Fruit fly (Drosophila melanogaster): Measurements from ENCODE around the gene CG4766.
A peak's percentile ranks its signal among the peaks of the same experiment; 100 is the strongest.

The CG4766 gene

DNA sequence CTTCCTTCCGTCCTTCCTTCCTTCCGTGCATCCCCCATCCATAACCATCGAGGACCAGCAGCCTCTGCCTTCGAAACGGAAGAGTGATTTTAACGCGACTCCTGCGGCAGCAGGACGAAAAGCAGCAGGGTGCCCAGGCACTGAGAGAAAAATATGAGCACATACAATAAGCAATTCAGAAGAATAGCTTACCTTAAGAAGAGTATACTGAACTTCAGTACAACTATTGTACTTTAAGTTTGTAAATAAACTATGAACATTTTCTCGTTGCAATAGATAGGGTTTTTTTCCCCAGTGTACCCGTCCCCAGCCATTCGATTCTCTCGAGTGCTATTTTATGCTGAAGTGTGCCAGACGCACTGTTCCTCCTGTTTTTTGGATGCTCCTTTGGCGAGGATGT, 31.1 kb upstream of the CG4766 start (continued):
- 0 out of 3 replicates have a peak, but pooled peaks have one; percentile 17 for TF ChIP-seq jigr1 (GFP tag; IDR thresholded peaks at IDR 0.05)
- TF ChIP-seq Hey (tag; optimal IDR thresholded peaks at IDR 0.05): peak; percentile 90
- TF ChIP-seq cato (GFP tag; optimal IDR thresholded peaks at IDR 0.05; ENCODE audit: borderline replicate concordance): peak; percentile 30
- TF ChIP-seq CG15479 (GFP tag; optimal IDR thresholded peaks at IDR 0.05): no peak
- TF ChIP-seq Dll (GFP tag; IDR thresholded peaks at IDR 0.05; ENCODE audit: partially characterized antibody): no peak
- TF ChIP-seq CG8281 (tag; optimal IDR thresholded peaks at IDR 0.05): peak; percentile 56
- peak; percentile 43 for TF ChIP-seq CG17568 (GFP tag; optimal IDR thresholded peaks at IDR 0.05)
- peak; percentile 65 for TF ChIP-seq slou (GFP tag; optimal IDR thresholded peaks at IDR 0.05)
- no peak for TF ChIP-seq CG2199 (GFP tag; IDR thresholded peaks at IDR 0.05)
- peak; percentile 37 for TF ChIP-seq HmgD (GFP tag; optimal IDR thresholded peaks at IDR 0.05)
- peak; percentile 74 for TF ChIP-seq CG8359 (GFP tag; optimal IDR thresholded peaks at IDR 0.05; ENCODE audit: borderline replicate concordance)
- no peak for TF ChIP-seq br (optimal IDR thresholded peaks at IDR 0.05)
- no peak for TF ChIP-seq toy (GFP tag; IDR thresholded peaks at IDR 0.05)
- peak; percentile 90 for TF ChIP-seq CG17328 (GFP tag; IDR thresholded peaks at IDR 0.05)
- TF ChIP-seq CG12744 (GFP tag; optimal IDR thresholded peaks at IDR 0.05): peak; percentile 17
- no peak for TF ChIP-seq insv (GFP tag; optimal IDR thresholded peaks at IDR 0.05)
- peak; percentile 85 for TF ChIP-seq zfh1 (GFP tag; IDR thresholded peaks at IDR 0.05)
- TF ChIP-seq HLH54F (GFP tag; optimal IDR thresholded peaks at IDR 0.05): peak; percentile 57
- TF ChIP-seq CG17912 (GFP tag; optimal IDR thresholded peaks at IDR 0.05): no peak
- peak; percentile 68 for TF ChIP-seq ssp (GFP tag; IDR thresholded peaks at IDR 0.05)
- TF ChIP-seq CG13424 (tag; optimal IDR thresholded peaks at IDR 0.05): peak; percentile 86
- TF ChIP-seq ATbp (GFP tag; optimal IDR thresholded peaks at IDR 0.05): peak; percentile 85
- TF ChIP-seq btn (GFP tag; optimal IDR thresholded peaks at IDR 0.05): peak; percentile 83
- TF ChIP-seq corto (GFP tag; optimal IDR thresholded peaks at IDR 0.05): no peak
- no peak for TF ChIP-seq Hr39 (optimal IDR thresholded peaks at IDR 0.05)
- peak; percentile 63 for TF ChIP-seq CG3407 (GFP tag; optimal IDR thresholded peaks at IDR 0.05)
- TF ChIP-seq Nf-YB (GFP tag; optimal IDR thresholded peaks at IDR 0.05): peak; percentile 40
- no peak for TF ChIP-seq Dp (GFP tag; optimal IDR thresholded peaks at IDR 0.05)
- peak; percentile 64 for TF ChIP-seq CG12071 (GFP tag; optimal IDR thresholded peaks at IDR 0.05)
- TF ChIP-seq CG33557 (GFP tag; optimal IDR thresholded peaks at IDR 0.05): peak; percentile 77
- peak; percentile 88 for TF ChIP-seq CG10979 (tag; optimal IDR thresholded peaks at IDR 0.05)
- TF ChIP-seq knrl (GFP tag; IDR thresholded peaks at IDR 0.05; ENCODE audit: partially characterized antibody): 0 out of 3 replicates have a peak, but pooled peaks have one; percentile 25
- peak; percentile 56 for TF ChIP-seq wor (GFP tag; IDR thresholded peaks at IDR 0.05)
- peak; percentile 32; the same call in 1 of the 2 replicates for TF ChIP-seq E2f2 (GFP tag; IDR thresholded peaks at IDR 0.05)
- peak; percentile 57 for TF ChIP-seq Aef1 (GFP tag; IDR thresholded peaks at IDR 0.05)
- TF ChIP-seq CG11456 (GFP tag; IDR thresholded peaks at IDR 0.05): peak; percentile 77
- TF ChIP-seq Fer3 (tag; optimal IDR thresholded peaks at IDR 0.05): peak; percentile 61
- TF ChIP-seq lmd (GFP tag; IDR thresholded peaks at IDR 0.05): peak; percentile 73
- peak; percentile 60 for TF ChIP-seq shn (GFP tag; optimal IDR thresholded peaks at IDR 0.05)
- TF ChIP-seq peb (GFP tag; IDR thresholded peaks at IDR 0.05): peak; percentile 64; the same call in 1 of the 2 replicates
- TF ChIP-seq CG14710 (tag; optimal IDR thresholded peaks at IDR 0.05): peak; percentile 78
- peak; percentile 71 for TF ChIP-seq CG9609 (GFP tag; optimal IDR thresholded peaks at IDR 0.05)
- TF ChIP-seq Ptx1 (GFP tag; IDR thresholded peaks at IDR 0.05): peak; percentile 80
- peak; percentile 61 for TF ChIP-seq MTF-1 (GFP tag; optimal IDR thresholded peaks at IDR 0.05; ENCODE audit: borderline replicate concordance)
- no peak for TF ChIP-seq HLH4C (GFP tag; IDR thresholded peaks at IDR 0.05; ENCODE audit: partially characterized antibody)
- TF ChIP-seq odd (GFP tag; optimal IDR thresholded peaks at IDR 0.05): peak; percentile 79
- peak; percentile 88 for TF ChIP-seq row (GFP tag; IDR thresholded peaks at IDR 0.05)
- peak; percentile 71 for TF ChIP-seq Oaz (GFP tag; IDR thresholded peaks at IDR 0.05)
- TF ChIP-seq D19A (tag; optimal IDR thresholded peaks at IDR 0.05): peak; percentile 78
- no peak for TF ChIP-seq MESR4 (GFP tag; optimal IDR thresholded peaks at IDR 0.05)
- TF ChIP-seq crp (GFP tag; optimal IDR thresholded peaks at IDR 0.05): peak in 1 of 2 experiments; percentile 8

All from whole organism, embryonic.